Worm (Caenorhabditis elegans): ENCODE results near the gene lro-1.

The lro-1 gene

DNA sequence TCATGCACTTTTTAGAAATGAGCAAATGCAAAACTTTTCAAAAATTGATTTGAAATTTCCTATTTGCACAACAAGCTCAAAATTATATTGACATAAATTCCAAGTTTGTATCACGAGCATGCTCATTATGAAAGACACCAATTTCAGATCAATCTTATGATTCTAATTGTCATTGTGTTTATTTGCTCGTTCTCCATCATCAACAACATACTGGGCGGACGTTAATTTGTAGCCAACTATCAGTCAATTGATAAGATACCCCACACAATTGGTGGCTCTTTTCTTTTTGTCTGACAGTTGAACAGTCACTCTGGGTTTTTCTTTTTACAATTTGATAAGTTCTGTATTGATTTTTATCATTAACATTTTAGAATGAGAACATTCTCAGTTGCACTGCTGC lies at the start of gene lro-1:
Gene lro-1, plus strand, starts transcription at position 372 of the 400 bp plus-strand sequence.
- TF ChIP-seq pha-4 (tag; optimal IDR thresholded peaks at IDR 0.05) (peak; percentile 37), nfya-1 (tag; optimal IDR thresholded peaks at IDR 0.05; ENCODE audit: insufficient read depth) (no peak), fkh-2 (tag; optimal IDR thresholded peaks at IDR 0.05) (no peak), jun-1 (tag; optimal IDR thresholded peaks at IDR 0.05) (peak; percentile 40), nhr-77 (tag; optimal IDR thresholded peaks at IDR 0.05) (no peak), nhr-11 (tag; optimal IDR thresholded peaks at IDR 0.05) (no peak), elt-3 (tag; optimal IDR thresholded peaks at IDR 0.05) (no peak), egl-5 (tag; optimal IDR thresholded peaks at IDR 0.05) (no peak), R02D3.7 (tag; optimal IDR thresholded peaks at IDR 0.05) (no peak), fkh-10 (GFP tag; optimal IDR thresholded peaks at IDR 0.05) (no peak), hmg-11 (tag; optimal IDR thresholded peaks at IDR 0.05) (no peak), elt-2 (tag; optimal IDR thresholded peaks at IDR 0.05) (peak; percentile 94), daf-12 (tag; optimal IDR thresholded peaks at IDR 0.05) (no peak), lin-39 (tag; optimal IDR thresholded peaks at IDR 0.05) (no peak), pqm-1 (tag; optimal IDR thresholded peaks at IDR 0.05) (peak; percentile 88), aly-2 (tag; optimal IDR thresholded peaks at IDR 0.05) (no peak), skn-1 (tag; optimal IDR thresholded peaks at IDR 0.05) (peak; percentile 76), fos-1 (tag; optimal IDR thresholded peaks at IDR 0.05) (no peak)

DNA sequence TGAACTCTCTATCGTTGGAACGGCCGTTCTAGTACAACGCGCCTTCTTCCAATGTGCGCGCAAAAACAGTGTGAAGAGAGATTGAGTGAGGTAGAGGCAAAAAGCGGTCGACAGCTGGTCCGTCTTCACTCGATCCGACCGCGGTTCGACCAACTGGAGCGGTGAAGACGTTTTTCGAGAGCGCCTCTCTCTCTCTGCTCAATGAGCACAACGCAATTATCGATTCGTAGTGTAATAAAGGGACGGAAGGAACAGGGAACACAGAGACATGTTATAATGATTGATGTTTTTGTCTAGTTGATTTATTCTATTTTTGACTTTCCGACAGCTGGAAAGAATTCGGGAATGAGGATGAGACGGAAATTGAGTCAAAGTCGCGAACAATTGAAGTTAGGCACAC lies 47.0 kb upstream of the lro-1 start:
- TF ChIP-seq lin-39 (tag; optimal IDR thresholded peaks at IDR 0.05): peak; percentile 6
- TF ChIP-seq elt-2 (tag; optimal IDR thresholded peaks at IDR 0.05): no peak

- TF ChIP-seq pqm-1 (tag; optimal IDR thresholded peaks at IDR 0.05) (no peak), ztf-11 (tag; optimal IDR thresholded peaks at IDR 0.05) (no peak), ceh-82 (tag; optimal IDR thresholded peaks at IDR 0.05) (no peak), egl-5 (tag; optimal IDR thresholded peaks at IDR 0.05) (no peak), zag-1 (tag; optimal IDR thresholded peaks at IDR 0.05) (no peak), unc-62 (GFP tag; optimal IDR thresholded peaks at IDR 0.05) (no peak), nhr-12 (tag; optimal IDR thresholded peaks at IDR 0.05) (no peak), ceh-28 (tag; optimal IDR thresholded peaks at IDR 0.05) (no peak), ama-1 (optimal IDR thresholded peaks at IDR 0.05) (no peak), ztf-4 (tag; optimal IDR thresholded peaks at IDR 0.05) (no peak), fkh-2 (tag; optimal IDR thresholded peaks at IDR 0.05) (no peak), elt-3 (tag; optimal IDR thresholded peaks at IDR 0.05) (no peak), nhr-67 (tag; optimal IDR thresholded peaks at IDR 0.05) (no peak), nhr-11 (tag; optimal IDR thresholded peaks at IDR 0.05) (no peak), unc-39 (tag; optimal IDR thresholded peaks at IDR 0.05) (no peak)
Observed at ce11 chrX:6230669-6231068, 41.2 kb upstream of the lro-1 start, which contains the start of gene lite-1. Gene lite-1, minus strand, starts transcription at chrX:6230769.

DNA sequence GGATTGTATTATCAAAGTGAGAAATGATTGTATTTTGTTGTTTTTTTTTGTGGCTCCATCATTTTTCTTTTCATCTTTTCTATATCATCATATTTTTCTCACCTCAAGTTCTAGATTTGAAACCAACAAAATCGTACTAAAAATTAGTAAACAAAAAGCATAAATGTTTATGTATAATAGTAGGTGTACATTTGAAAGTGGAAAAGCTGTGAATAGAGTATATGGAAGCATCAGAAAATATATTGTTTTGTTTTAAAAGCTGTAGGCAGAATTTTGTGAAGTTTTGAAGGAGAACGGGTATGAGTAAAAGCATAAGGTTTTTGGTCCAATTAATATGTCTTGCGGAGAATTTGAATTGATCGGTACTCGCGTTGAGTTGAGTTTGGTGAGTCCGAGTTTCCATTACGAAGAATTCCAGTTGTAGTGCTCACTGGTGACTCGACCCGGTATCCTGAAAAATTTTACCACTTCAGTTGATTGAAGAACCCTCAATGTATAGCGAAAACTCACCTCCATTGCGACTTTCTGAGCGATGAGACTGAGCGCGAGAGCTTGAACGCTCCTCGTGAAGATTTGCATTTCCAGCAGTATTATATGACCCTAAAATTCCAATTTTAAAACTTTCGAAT lies 38.8 kb upstream of the lro-1 start, which contains the start of gene C14F11.4:
Gene C14F11.4, minus strand, starts transcription at position 51 of the 629 bp plus-strand sequence.
- no peak for TF ChIP-seq fos-1 (tag; optimal IDR thresholded peaks at IDR 0.05)
- no peak for TF ChIP-seq fkh-10 (GFP tag; optimal IDR thresholded peaks at IDR 0.05)
- TF ChIP-seq unc-39 (tag; optimal IDR thresholded peaks at IDR 0.05): no peak
- TF ChIP-seq elt-1 (tag; optimal IDR thresholded peaks at IDR 0.05): no peak
- no peak for TF ChIP-seq ceh-28 (tag; optimal IDR thresholded peaks at IDR 0.05)
- no peak for TF ChIP-seq nhr-43 (tag; optimal IDR thresholded peaks at IDR 0.05; ENCODE audit: poor library complexity, severe bottlenecking)
- TF ChIP-seq nhr-76 (tag; optimal IDR thresholded peaks at IDR 0.05): no peak

DNA sequence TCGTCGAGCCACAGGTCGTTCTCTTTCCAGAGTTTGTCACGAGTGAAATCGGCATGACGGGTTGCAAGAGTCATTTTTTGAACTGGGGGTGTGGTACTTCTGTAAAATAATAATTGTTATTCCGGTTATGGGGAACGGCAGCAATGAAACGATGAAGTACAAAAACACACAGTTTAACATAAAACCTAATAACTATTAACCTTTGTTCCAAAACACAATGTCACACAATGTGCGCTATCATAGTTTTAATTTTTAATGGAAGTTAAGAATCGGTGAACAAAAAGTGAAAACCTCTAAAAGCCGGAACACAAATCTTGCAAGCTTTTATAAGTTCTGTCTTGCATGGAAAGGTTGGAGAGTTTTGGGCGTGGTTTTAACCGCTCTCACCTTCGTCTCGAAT lies 36.4 kb upstream of the lro-1 start, which contains the start of gene hsp-43:
Gene hsp-43, minus strand, starts transcription at position 101 of the 400 bp plus-strand sequence.
- no peak for TF ChIP-seq fos-1 (tag; optimal IDR thresholded peaks at IDR 0.05)
- no peak for TF ChIP-seq nhr-237 (tag; optimal IDR thresholded peaks at IDR 0.05)
- TF ChIP-seq nhr-28 (tag; optimal IDR thresholded peaks at IDR 0.05): no peak
- no peak for TF ChIP-seq ama-1 (optimal IDR thresholded peaks at IDR 0.05)
- no peak for TF ChIP-seq eor-1 (tag; optimal IDR thresholded peaks at IDR 0.05)
- no peak for TF ChIP-seq mml-1 (tag; optimal IDR thresholded peaks at IDR 0.05)
- no peak for TF ChIP-seq daf-12 (tag; optimal IDR thresholded peaks at IDR 0.05)
- no peak for TF ChIP-seq R02D3.7 (tag; optimal IDR thresholded peaks at IDR 0.05)
- no peak for TF ChIP-seq elt-2 (tag; optimal IDR thresholded peaks at IDR 0.05)
- no peak for TF ChIP-seq ceh-9 (tag; optimal IDR thresholded peaks at IDR 0.05)
- TF ChIP-seq nhr-77 (tag; optimal IDR thresholded peaks at IDR 0.05): no peak
- TF ChIP-seq jun-1 (tag; optimal IDR thresholded peaks at IDR 0.05): no peak
- no peak for TF ChIP-seq nhr-12 (tag; optimal IDR thresholded peaks at IDR 0.05)
- TF ChIP-seq mdl-1 (tag; optimal IDR thresholded peaks at IDR 0.05): no peak

All from whole organism, L3 larva.